Worm (Caenorhabditis elegans): Measurements from ENCODE around the gene algn-1.

The algn-1 gene

ce11 chrIII:6430834-6431233, 29.1 kb upstream of the algn-1 start, which contains the start of gene popl-1:
Gene popl-1 (minus strand): TSS chrIII:6430934.
- TF ChIP-seq gei-8 (GFP tag; optimal IDR thresholded peaks at IDR 0.05) (no peak), zip-11 (GFP tag; IDR thresholded peaks at IDR 0.05) (no peak), Y48G9A.11 (GFP tag; IDR thresholded peaks at IDR 0.05) (no peak), unc-62 (GFP tag; optimal IDR thresholded peaks at IDR 0.05 in 1 of 2) (no peak), unc-62 (tag; optimal IDR thresholded peaks at IDR 0.05) (no peak), unc-130 (GFP tag; optimal IDR thresholded peaks at IDR 0.05) (no peak), dpl-1 (GFP tag; optimal IDR thresholded peaks at IDR 0.05) (no peak), nhr-111 (GFP tag; optimal IDR thresholded peaks at IDR 0.05) (no peak)

- no peak for TF ChIP-seq nhr-102 (tag; optimal IDR thresholded peaks at IDR 0.05)
- TF ChIP-seq F37D6.2 (tag; optimal IDR thresholded peaks at IDR 0.05) = peak; percentile 21
- TF ChIP-seq attf-4 (tag; optimal IDR thresholded peaks at IDR 0.05) = no peak
- TF ChIP-seq lin-13 (GFP tag; optimal IDR thresholded peaks at IDR 0.05) = peak; percentile 31
- TF ChIP-seq mdl-1 (tag; optimal IDR thresholded peaks at IDR 0.05) = peak in 1 of 2 experiments; percentile 19
- TF ChIP-seq aha-1 (tag) = peak; percentile 90
- TF ChIP-seq lin-38 (GFP tag; IDR thresholded peaks at IDR 0.05) = peak; percentile 93
- no peak for TF ChIP-seq egl-27 (tag; optimal IDR thresholded peaks at IDR 0.05)
- TF ChIP-seq ceh-44 (GFP tag; IDR thresholded peaks at IDR 0.05) = no peak
- TF ChIP-seq ces-1 (GFP tag; optimal IDR thresholded peaks at IDR 0.05) = peak; percentile 63
- peak; percentile 17 to 92 for TF ChIP-seq lsy-2 (tag; optimal IDR thresholded peaks at IDR 0.05)
- TF ChIP-seq dve-1 (tag; optimal IDR thresholded peaks at IDR 0.05; ENCODE audit: insufficient read depth) = peak; percentile 71
- TF ChIP-seq mes-2 (tag; optimal IDR thresholded peaks at IDR 0.05; ENCODE audit: poor library complexity, severe bottlenecking) = peak; percentile 89
- peak; percentile 73 for TF ChIP-seq rbr-2 (tag; optimal IDR thresholded peaks at IDR 0.05)
- TF ChIP-seq mdt-29 (GFP tag; IDR thresholded peaks at IDR 0.05) = no peak
- TF ChIP-seq hmg-1.1 (GFP tag; IDR thresholded peaks at IDR 0.05) = peak; percentile 61
- TF ChIP-seq dmd-6 (GFP tag; IDR thresholded peaks at IDR 0.05) = peak; percentile 8; the same call in 1 of the 2 replicates
- TF ChIP-seq zip-11 (GFP tag; IDR thresholded peaks at IDR 0.05) = no peak
- no peak for TF ChIP-seq ceh-28 (tag; optimal IDR thresholded peaks at IDR 0.05)
- TF ChIP-seq pha-4 (GFP tag; IDR thresholded peaks at IDR 0.05) = no peak
- peak; percentile 58 for TF ChIP-seq pha-4 (tag; optimal IDR thresholded peaks at IDR 0.05)
- TF ChIP-seq dpl-1 (GFP tag; optimal IDR thresholded peaks at IDR 0.05) = peak; percentile 75
- TF ChIP-seq nhr-6 (tag; optimal IDR thresholded peaks at IDR 0.05) = peak; percentile 84
- TF ChIP-seq hlh-11 (tag; optimal IDR thresholded peaks at IDR 0.05) = peak; percentile 42
- TF ChIP-seq spr-3 (GFP tag; optimal IDR thresholded peaks at IDR 0.05) = no peak
- peak; percentile 52 for TF ChIP-seq nhr-28 (tag; optimal IDR thresholded peaks at IDR 0.05)
- peak; percentile 56 for TF ChIP-seq nhr-77 (tag; optimal IDR thresholded peaks at IDR 0.05)
- TF ChIP-seq T26A8.4 (GFP tag; IDR thresholded peaks at IDR 0.05) = no peak
- TF ChIP-seq fkh-10 (GFP tag; optimal IDR thresholded peaks at IDR 0.05) = peak; percentile 30
- no peak for TF ChIP-seq daf-8 (GFP tag; IDR thresholded peaks at IDR 0.05)
- TF ChIP-seq ceh-82 (tag; optimal IDR thresholded peaks at IDR 0.05) = no peak
Measured at ce11 chrIII:6431766-6432228, 28.1 kb upstream of the algn-1 start, which contains the start of the genes mrps-17 and txdc-9. Gene mrps-17 (minus strand): TSS chrIII:6431798. Gene txdc-9 (plus strand): TSS chrIII:6432178.

- TF ChIP-seq Y48G9A.11 (GFP tag; IDR thresholded peaks at IDR 0.05) (0 out of 2 replicates have a peak, but pooled peaks have one; percentile 17), daf-12 (tag; optimal IDR thresholded peaks at IDR 0.05) (no peak), lin-38 (GFP tag; IDR thresholded peaks at IDR 0.05) (0 out of 2 replicates have a peak, but pooled peaks have one; percentile 31), T26A8.4 (GFP tag; IDR thresholded peaks at IDR 0.05) (no peak), aha-1 (tag) (peak; percentile 3), ama-1 (optimal IDR thresholded peaks at IDR 0.05) (peak; percentile 17)
Measured at ce11 chrIII:6432939-6433338, 27.0 kb upstream of the algn-1 start, which contains the start of gene vps-16. Gene vps-16 (plus strand): TSS chrIII:6433239.
